Fruit fly (Drosophila melanogaster): ENCODE results near the gene CG42327.

CG42327 gene

dm6 chr3R:11656614-11657216, 766 bp downstream of the CG42327 start:
- TF ChIP-seq usp (GFP tag; optimal IDR thresholded peaks at IDR 0.05) (no peak), Dll (optimal IDR thresholded peaks at IDR 0.05) (no peak), psq (optimal IDR thresholded peaks at IDR 0.05) (no peak), pan (optimal IDR thresholded peaks at IDR 0.05) (no peak)

DNA sequence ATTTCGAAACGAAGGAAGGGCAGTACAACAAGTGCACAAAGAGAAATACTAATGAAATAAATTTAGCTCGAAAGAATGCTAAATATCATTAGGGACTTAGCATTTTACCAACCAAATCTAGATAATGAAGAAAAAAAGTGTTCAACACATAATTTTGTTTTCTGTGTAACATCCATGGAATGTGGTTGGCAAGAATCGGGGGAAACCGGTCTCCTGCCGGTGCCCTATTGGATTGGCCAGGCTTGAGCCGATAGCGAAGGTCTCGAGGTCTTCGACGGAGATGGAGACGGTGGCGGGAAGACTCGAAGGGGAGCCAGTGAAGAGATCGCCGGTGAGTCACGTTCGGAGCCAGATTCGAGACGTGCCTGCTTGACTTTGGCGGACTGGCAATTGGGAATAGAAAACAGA, 1.8 kb downstream of the CG42327 start:
- TF ChIP-seq usp (GFP tag; optimal IDR thresholded peaks at IDR 0.05): no peak
- TF ChIP-seq pan (optimal IDR thresholded peaks at IDR 0.05): no peak
- no peak for TF ChIP-seq psq (optimal IDR thresholded peaks at IDR 0.05)
- TF ChIP-seq Dll (optimal IDR thresholded peaks at IDR 0.05): no peak
- TF ChIP-seq EcR (GFP tag; optimal IDR thresholded peaks at IDR 0.05): no peak
- TF ChIP-seq CG8478 (optimal IDR thresholded peaks at IDR 0.05): no peak

- no peak for TF ChIP-seq EcR (GFP tag; optimal IDR thresholded peaks at IDR 0.05)
- no peak for TF ChIP-seq CG8478 (optimal IDR thresholded peaks at IDR 0.05)
- no peak for TF ChIP-seq psq (optimal IDR thresholded peaks at IDR 0.05)
- TF ChIP-seq pan (optimal IDR thresholded peaks at IDR 0.05): no peak
- TF ChIP-seq Dll (optimal IDR thresholded peaks at IDR 0.05): no peak
- no peak for TF ChIP-seq usp (GFP tag; optimal IDR thresholded peaks at IDR 0.05)
Observed at dm6 chr3R:11661187-11661586, 5.2 kb downstream of the CG42327 start.

DNA sequence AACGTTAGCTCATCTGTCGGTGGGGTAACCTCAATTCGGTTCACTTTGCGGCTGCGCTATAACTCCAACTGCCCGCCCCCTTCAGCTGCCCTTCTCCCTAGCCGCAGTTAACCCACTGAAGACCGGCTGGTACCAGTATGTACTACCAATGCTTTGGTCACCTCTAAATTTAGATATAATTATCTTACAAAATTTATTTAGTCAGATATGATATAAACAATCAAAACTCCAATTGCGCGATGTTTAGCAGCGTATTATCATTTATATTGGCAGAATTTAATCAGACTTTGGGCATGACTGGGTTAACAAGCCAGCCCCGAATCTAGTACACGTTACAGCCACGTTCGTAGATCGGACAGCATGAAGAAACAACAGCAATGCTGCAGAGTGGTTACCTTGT, 5.8 kb downstream of the CG42327 start:
- no peak for TF ChIP-seq psq (optimal IDR thresholded peaks at IDR 0.05)
- no peak for TF ChIP-seq usp (GFP tag; optimal IDR thresholded peaks at IDR 0.05)
- no peak for TF ChIP-seq pan (optimal IDR thresholded peaks at IDR 0.05)
- no peak for TF ChIP-seq Dll (optimal IDR thresholded peaks at IDR 0.05)

dm6 chr3R:11662617-11663016, 6.7 kb downstream of the CG42327 start:
- TF ChIP-seq psq (optimal IDR thresholded peaks at IDR 0.05): no peak
- TF ChIP-seq CG8478 (optimal IDR thresholded peaks at IDR 0.05): no peak
- TF ChIP-seq pan (optimal IDR thresholded peaks at IDR 0.05): no peak
- TF ChIP-seq Dll (optimal IDR thresholded peaks at IDR 0.05): no peak
- no peak for TF ChIP-seq usp (GFP tag; optimal IDR thresholded peaks at IDR 0.05)
- no peak for TF ChIP-seq EcR (GFP tag; optimal IDR thresholded peaks at IDR 0.05)

- TF ChIP-seq CG8478 (optimal IDR thresholded peaks at IDR 0.05): no peak
Observed at dm6 chr3R:11663441-11663840, 7.5 kb downstream of the CG42327 start.

DNA sequence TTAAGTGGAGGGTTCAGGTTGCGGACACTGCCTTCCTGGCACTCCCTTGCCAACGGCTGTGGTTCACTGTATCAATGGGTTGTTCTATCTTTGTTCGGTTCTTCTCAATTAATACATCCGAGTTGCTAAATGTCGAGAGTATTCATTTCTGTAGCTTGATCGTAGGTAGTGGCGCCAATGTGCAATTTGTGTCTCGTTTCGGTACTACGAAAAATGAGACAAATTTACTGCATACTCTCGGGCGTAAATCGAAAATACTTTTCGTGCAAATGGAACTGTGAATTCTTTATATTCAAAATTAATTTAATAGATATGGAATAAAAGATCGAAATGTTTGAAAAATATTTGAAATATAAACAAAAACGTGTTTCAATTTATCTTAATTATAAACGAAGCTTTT, 9.6 kb downstream of the CG42327 start:
- TF ChIP-seq pan (optimal IDR thresholded peaks at IDR 0.05): no peak
- no peak for TF ChIP-seq usp (GFP tag; optimal IDR thresholded peaks at IDR 0.05)
- TF ChIP-seq psq (optimal IDR thresholded peaks at IDR 0.05): no peak
- no peak for TF ChIP-seq Dll (optimal IDR thresholded peaks at IDR 0.05)
- TF ChIP-seq CG8478 (optimal IDR thresholded peaks at IDR 0.05): no peak
- TF ChIP-seq EcR (GFP tag; optimal IDR thresholded peaks at IDR 0.05): no peak

- TF ChIP-seq usp (GFP tag; optimal IDR thresholded peaks at IDR 0.05) (no peak), EcR (GFP tag; optimal IDR thresholded peaks at IDR 0.05) (no peak), CG8478 (optimal IDR thresholded peaks at IDR 0.05) (no peak), Dll (optimal IDR thresholded peaks at IDR 0.05) (no peak), pan (optimal IDR thresholded peaks at IDR 0.05) (no peak), psq (optimal IDR thresholded peaks at IDR 0.05) (no peak)
Observed at dm6 chr3R:11665925-11666687, 10.2 kb downstream of the CG42327 start.

DNA sequence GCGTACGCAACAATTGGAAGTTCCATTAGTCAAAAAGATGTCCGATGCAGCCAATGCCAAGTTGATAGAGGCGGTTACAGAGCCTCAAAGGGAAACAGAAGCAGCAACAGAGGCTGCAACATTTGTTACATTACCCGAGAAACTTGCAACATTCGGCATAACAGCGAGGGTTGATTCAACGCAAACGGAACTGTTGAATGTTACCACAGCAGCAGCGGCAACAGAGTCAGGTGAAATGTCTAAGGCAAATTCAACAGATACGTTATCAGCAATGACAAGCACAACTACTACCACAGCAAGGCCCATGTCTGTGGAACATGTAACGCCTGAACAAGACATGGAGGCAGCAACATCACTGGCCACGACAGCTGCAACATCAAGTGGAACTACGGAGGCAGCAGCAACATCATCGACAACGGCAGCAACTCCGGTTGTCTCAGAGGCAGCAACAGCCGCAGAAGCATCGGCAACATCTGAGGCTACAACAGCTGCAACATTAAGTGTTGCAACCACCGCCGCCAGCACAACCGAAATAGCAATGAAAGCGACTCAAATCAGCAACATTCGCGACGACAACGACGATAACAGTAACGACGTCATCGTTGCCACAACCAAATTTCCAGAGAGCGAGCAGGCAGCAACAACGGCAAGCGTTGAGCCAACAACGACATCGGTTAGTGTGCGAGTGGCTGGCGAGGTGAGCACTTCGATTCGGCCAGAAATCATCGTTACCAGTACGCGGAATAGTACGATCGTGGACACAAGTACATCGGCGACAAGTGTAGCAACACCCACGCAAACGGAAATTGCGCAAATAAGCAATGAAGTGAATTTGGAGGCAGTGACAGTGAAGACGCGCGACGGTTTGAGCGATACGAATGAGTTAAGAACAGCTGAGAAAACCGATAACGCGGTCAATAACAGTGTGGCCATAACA, 13.3 kb downstream of the CG42327 start:
- TF ChIP-seq CG8478 (optimal IDR thresholded peaks at IDR 0.05) (no peak), usp (GFP tag; optimal IDR thresholded peaks at IDR 0.05) (no peak), pan (optimal IDR thresholded peaks at IDR 0.05) (no peak), Dll (optimal IDR thresholded peaks at IDR 0.05) (no peak), EcR (GFP tag; optimal IDR thresholded peaks at IDR 0.05) (no peak)

- TF ChIP-seq usp (GFP tag; optimal IDR thresholded peaks at IDR 0.05) (no peak), EcR (GFP tag; optimal IDR thresholded peaks at IDR 0.05) (no peak), Dll (optimal IDR thresholded peaks at IDR 0.05) (no peak), pan (optimal IDR thresholded peaks at IDR 0.05) (no peak), psq (optimal IDR thresholded peaks at IDR 0.05) (no peak), CG8478 (optimal IDR thresholded peaks at IDR 0.05) (no peak)
Observed at dm6 chr3R:11669954-11670347, 14.0 kb downstream of the CG42327 start.

dm6 chr3R:11670888-11671287, 14.9 kb downstream of the CG42327 start:
- TF ChIP-seq CG8478 (optimal IDR thresholded peaks at IDR 0.05) (no peak), psq (optimal IDR thresholded peaks at IDR 0.05) (no peak), Dll (optimal IDR thresholded peaks at IDR 0.05) (no peak), EcR (GFP tag; optimal IDR thresholded peaks at IDR 0.05) (no peak), pan (optimal IDR thresholded peaks at IDR 0.05) (no peak), usp (GFP tag; optimal IDR thresholded peaks at IDR 0.05) (no peak)

DNA sequence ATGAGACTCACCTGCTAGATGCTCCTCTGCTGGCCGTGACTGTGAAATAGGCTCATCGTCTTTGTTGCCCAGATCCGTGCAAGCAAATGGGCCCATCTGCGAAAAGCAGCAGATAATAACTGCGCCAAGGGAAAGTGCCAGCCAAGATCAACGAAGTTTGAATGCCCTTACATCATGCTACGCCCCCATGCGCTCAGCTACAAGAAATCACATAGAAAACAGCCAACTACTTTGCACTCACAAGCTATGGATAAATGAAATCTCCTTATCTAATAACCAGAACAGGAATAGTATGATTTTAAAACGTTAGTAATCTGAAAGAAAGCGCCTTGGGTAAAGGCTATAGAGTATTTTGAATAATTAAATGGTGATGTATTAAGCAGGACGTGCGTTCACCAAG, 15.8 kb downstream of the CG42327 start:
- no peak for TF ChIP-seq usp (GFP tag; optimal IDR thresholded peaks at IDR 0.05)
- no peak for TF ChIP-seq EcR (GFP tag; optimal IDR thresholded peaks at IDR 0.05)
- no peak for TF ChIP-seq psq (optimal IDR thresholded peaks at IDR 0.05)
- no peak for TF ChIP-seq Dll (optimal IDR thresholded peaks at IDR 0.05)
- no peak for TF ChIP-seq CG8478 (optimal IDR thresholded peaks at IDR 0.05)
- no peak for TF ChIP-seq pan (optimal IDR thresholded peaks at IDR 0.05)
